Fruit fly (Drosophila melanogaster) whole organism, pupa: ENCODE data around the gene CG4116.

Experiments
- CG10348 ChIP-seq: fragments of 200-800 bp; sonication (Bioruptor generic); IDR thresholded peaks from 2 replicates; pipeline ENCODE4 v1.3.6; 2022; ENCODE audit warnings: missing biosample characterization, missing genetic modification characterization
- CG14655 ChIP-seq: fragments of 200-800 bp; sonication (Bioruptor generic); optimal IDR thresholded peaks from 3 replicates; lab custom pipeline; 2017; ENCODE audit warnings: mild to moderate bottlenecking, missing biosample characterization, missing genetic modification reagents, missing genetic modification characterization
- CG15710 ChIP-seq: fragments of 200-800 bp; sonication (Bioruptor generic); optimal IDR thresholded peaks from 2 replicates; lab custom pipeline; 2018; ENCODE audit warnings: missing biosample characterization, mild to moderate bottlenecking, missing genetic modification characterization, moderate library complexity
- CG32121 ChIP-seq: fragments of 200-800 bp; sonication (Bioruptor generic); IDR thresholded peaks from 2 replicates; pipeline ENCODE4 v1.3.6; 2022; ENCODE audit warnings: missing biosample characterization, missing genetic modification characterization
- CG34367 ChIP-seq: fragments of 200-800 bp; sonication (Bioruptor generic); optimal IDR thresholded peaks from 2 replicates; lab custom pipeline; 2018; ENCODE audit warnings: missing biosample characterization, mild to moderate bottlenecking, missing genetic modification characterization
- CG4496 ChIP-seq: fragments of 200-800 bp; sonication (Bioruptor generic); IDR thresholded peaks from 3 replicates; pipeline ENCODE4 v1.3.6; 2022; ENCODE audit warnings: missing biosample characterization, missing genetic modification characterization
- CG8159 ChIP-seq: fragments of 200-800 bp; sonication (Bioruptor generic); optimal IDR thresholded peaks from 3 replicates; lab custom pipeline; 2018; ENCODE audit warnings: missing biosample characterization, mild to moderate bottlenecking, missing genetic modification characterization, moderate library complexity
- CG8301 ChIP-seq: fragments of 200-800 bp; sonication (Bioruptor generic); optimal IDR thresholded peaks from 2 replicates; lab custom pipeline; 2018; ENCODE audit warnings: missing biosample characterization, mild to moderate bottlenecking, missing genetic modification characterization
- CG9948 ChIP-seq: fragments of 200-800 bp; sonication (Bioruptor generic); optimal IDR thresholded peaks from 2 replicates; lab custom pipeline; 2018; ENCODE audit warnings: missing biosample characterization, mild to moderate bottlenecking, missing genetic modification characterization, moderate library complexity
- EcR ChIP-seq: fragments of 200-800 bp; sonication (Bioruptor generic); optimal IDR thresholded peaks from 3 replicates; lab custom pipeline; 2019; ENCODE audit warnings: missing biosample characterization, missing genetic modification characterization, mild to moderate bottlenecking, moderate library complexity, missing genetic modification reagents
- Pif1B ChIP-seq: fragments of 200-800 bp; sonication (Bioruptor generic); optimal IDR thresholded peaks from 3 replicates; lab custom pipeline; 2016; ENCODE audit warnings: missing biosample characterization, missing genetic modification characterization
- Snoo ChIP-seq: fragments of 200-800 bp; sonication (Bioruptor generic); optimal IDR thresholded peaks from 3 replicates; lab custom pipeline; 2017; ENCODE audit warnings: missing biosample characterization, mild to moderate bottlenecking, missing genetic modification characterization, inconsistent platforms
- gl ChIP-seq: fragments of 200-800 bp; sonication (Bioruptor generic); optimal IDR thresholded peaks from 2 replicates; lab custom pipeline; 2018; ENCODE audit warnings: missing biosample characterization, mild to moderate bottlenecking, missing genetic modification characterization
- rn ChIP-seq: fragments of 200-800 bp; sonication (Bioruptor generic); IDR thresholded peaks from 2 replicates; pipeline ENCODE4 v1.3.6; 2022; ENCODE audit warnings: missing biosample characterization, missing genetic modification characterization

DNA sequence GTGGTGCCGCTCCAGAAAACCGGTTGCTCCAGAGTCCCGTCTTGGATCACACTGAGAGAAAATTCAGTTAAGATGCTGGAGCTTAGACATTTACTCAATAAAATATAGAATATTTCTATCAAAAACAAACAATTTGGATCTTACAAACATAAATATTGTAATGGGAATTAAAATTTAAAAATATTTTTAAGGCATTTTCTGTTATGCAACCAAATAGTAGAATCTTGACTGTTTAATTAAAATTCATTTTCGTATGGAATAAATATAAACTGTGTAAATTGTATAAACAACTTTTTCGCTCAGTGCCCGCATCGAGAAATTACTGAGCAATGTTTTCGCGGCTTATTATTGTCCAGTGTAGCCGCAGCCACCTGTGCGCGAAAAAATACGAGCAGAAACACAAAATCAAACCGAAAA lies 26.3 kb downstream of the CG4116 start:
- TF ChIP-seq CG8301 (tag; lab: Kevin White, UChicago) (peak; percentile 71), CG4496 (peak; percentile 58; the same call in 2 of the 3 replicates), CG10348 (GFP tag; lab: Robert Waterston, UW) (no peak), CG9948 (tag; lab: Kevin White, UChicago) (peak; percentile 88), CG32121 (GFP tag; lab: Robert Waterston, UW) (peak; percentile 68; the same call in 1 of the 2 replicates), Pif1B (GFP tag; lab: Kevin White, UChicago) (peak; percentile 53), CG15710 (tag; lab: Kevin White, UChicago) (peak; percentile 91), gl (tag; lab: Kevin White, UChicago) (no peak), EcR (no peak), CG34367 (peak; percentile 73), CG14655 (GFP tag; lab: Kevin White, UChicago) (peak; percentile 82), CG8159 (tag; lab: Kevin White, UChicago) (peak; percentile 80), Snoo (tag; lab: Kevin White, UChicago) (peak; percentile 87), rn (peak; percentile 57)
